Fruit fly (Drosophila melanogaster) whole organism, embryonic: ENCODE results near the gene haf.
A peak's percentile ranks its signal among the peaks of the same experiment; 100 is the strongest.

ENCODE experiments used
- B-H1 ChIP-seq: fragments of 200-800 bp; sonication (Bioruptor generic); IDR thresholded peaks from 3 replicates; pipeline ENCODE4 v1.3.6; 2022; ENCODE audit warnings: missing biosample characterization, missing genetic modification characterization
- BtbVII ChIP-seq: fragments of 200-800 bp; sonication (Bioruptor generic); optimal IDR thresholded peaks from 3 replicates; lab custom pipeline; 2017; ENCODE audit warnings: missing biosample characterization, mild to moderate bottlenecking, missing genetic modification characterization
- CG10267 ChIP-seq: fragments of 200-800 bp; sonication (Bioruptor generic); optimal IDR thresholded peaks from 2 replicates; lab custom pipeline; 2018; ENCODE audit warnings: missing biosample characterization, mild to moderate bottlenecking, missing genetic modification characterization, moderate library complexity
- CG11504 ChIP-seq: fragments of 200-800 bp; sonication (Bioruptor generic); optimal IDR thresholded peaks from 3 replicates; lab custom pipeline; 2019; ENCODE audit warnings: missing biosample characterization, mild to moderate bottlenecking, missing genetic modification characterization, moderate library complexity
- CG12659 ChIP-seq: fragments of 200-800 bp; sonication (Bioruptor generic); optimal IDR thresholded peaks from 3 replicates; lab custom pipeline; 2017; ENCODE audit warnings: mild to moderate bottlenecking, missing biosample characterization, missing genetic modification reagents, missing genetic modification characterization
- CG13775 ChIP-seq: fragments of 200-800 bp; sonication (Bioruptor generic); optimal IDR thresholded peaks from 3 replicates; lab custom pipeline; 2017; ENCODE audit warnings: missing biosample characterization, mild to moderate bottlenecking, missing genetic modification characterization
- CG13894 ChIP-seq: fragments of 200-800 bp; sonication (Bioruptor generic); optimal IDR thresholded peaks from 3 replicates; lab custom pipeline; 2018; ENCODE audit warnings: missing biosample characterization, mild to moderate bottlenecking, missing genetic modification characterization, moderate library complexity
- CG14014 ChIP-seq: fragments of 200-800 bp; sonication (Bioruptor generic); IDR thresholded peaks from 2 replicates; pipeline ENCODE4 v1.3.6; 2022; ENCODE audit warnings: missing biosample characterization, missing genetic modification characterization
- CG14860 ChIP-seq: fragments of 200-800 bp; sonication (Bioruptor generic); IDR thresholded peaks from 3 replicates; pipeline ENCODE4 v1.3.6; 2022; ENCODE audit warnings: missing biosample characterization, missing genetic modification characterization; ENCODE audit not compliant: partially characterized antibody
- CG15601 ChIP-seq: fragments of 200-800 bp; sonication (Bioruptor generic); optimal IDR thresholded peaks from 3 replicates; lab custom pipeline; 2019; ENCODE audit warnings: missing biosample characterization, mild to moderate bottlenecking, missing genetic modification characterization, moderate library complexity
- CG17186 ChIP-seq: fragments of 200-800 bp; sonication (Bioruptor generic); optimal IDR thresholded peaks from 3 replicates; lab custom pipeline; 2017; ENCODE audit warnings: missing biosample characterization, missing genetic modification reagents, missing genetic modification characterization
- CG17359 ChIP-seq: fragments of 200-800 bp; sonication (Bioruptor generic); optimal IDR thresholded peaks from 3 replicates; lab custom pipeline; 2018; ENCODE audit warnings: missing biosample characterization, mild to moderate bottlenecking, missing genetic modification characterization, moderate library complexity
- CG17385 ChIP-seq: fragments of 200-800 bp; sonication (Bioruptor generic); optimal IDR thresholded peaks from 3 replicates; lab custom pipeline; 2018; ENCODE audit warnings: missing biosample characterization, mild to moderate bottlenecking, missing genetic modification characterization
- CG2116 ChIP-seq: fragments of 200-800 bp; sonication (Bioruptor generic); optimal IDR thresholded peaks from 3 replicates; lab custom pipeline; 2018; ENCODE audit warnings: missing biosample characterization, mild to moderate bottlenecking, missing genetic modification characterization
- CG2202 ChIP-seq: fragments of 200-800 bp; sonication (Bioruptor generic); optimal IDR thresholded peaks from 2 replicates; lab custom pipeline; 2018; ENCODE audit warnings: missing biosample characterization, mild to moderate bottlenecking, missing genetic modification characterization
- CG2678 ChIP-seq: fragments of 200-800 bp; sonication (Bioruptor generic); optimal IDR thresholded peaks from 3 replicates; lab custom pipeline; 2019; ENCODE audit warnings: missing biosample characterization, mild to moderate bottlenecking, missing genetic modification characterization, moderate library complexity
- CG4854 ChIP-seq: fragments of 200-800 bp; sonication (Bioruptor generic); optimal IDR thresholded peaks from 2 replicates; lab custom pipeline; 2016; ENCODE audit warnings: missing biosample characterization, missing genetic modification characterization, inconsistent platforms
- CG7745 ChIP-seq: fragments of 200-800 bp; sonication (Bioruptor generic); optimal IDR thresholded peaks from 2 replicates; lab custom pipeline; 2018; ENCODE audit warnings: missing biosample characterization, mild to moderate bottlenecking, missing genetic modification characterization, moderate library complexity
- CG8290 ChIP-seq, 3 experiments: fragments of 200-800 bp; sonication (Bioruptor generic); optimal IDR thresholded peaks; 2 replicates each; lab custom pipeline; 2016 to 2019; ENCODE audit warnings: missing biosample characterization in 3 of 3, missing genetic modification characterization in 3 of 3, mild to moderate bottlenecking in 2 of 3, moderate library complexity in 1 of 3
- Doc2 ChIP-seq: fragments of 200-800 bp; sonication (Bioruptor generic); IDR thresholded peaks from 2 replicates; pipeline ENCODE4 v1.3.6; 2022; ENCODE audit warnings: missing biosample characterization, missing genetic modification characterization
- Gsc ChIP-seq: fragments of 200-800 bp; sonication (Bioruptor generic); IDR thresholded peaks from 2 replicates; pipeline ENCODE4 v1.3.6; 2022; ENCODE audit warnings: missing biosample characterization, missing genetic modification characterization
- HLH54F ChIP-seq: fragments of 200-800 bp; sonication (Bioruptor generic); optimal IDR thresholded peaks from 3 replicates; lab custom pipeline; 2016; ENCODE audit warnings: missing biosample characterization, missing genetic modification characterization
- Hand ChIP-seq: fragments of 200-800 bp; sonication (Bioruptor generic); optimal IDR thresholded peaks from 2 replicates; lab custom pipeline; 2017; ENCODE audit warnings: mild to moderate bottlenecking, missing biosample characterization, missing genetic modification reagents, missing genetic modification characterization
- Hr39 ChIP-seq: fragments of >200 bp; optimal IDR thresholded peaks from 2 replicates; lab custom pipeline; 2017
- NK7.1 ChIP-seq: fragments of 200-800 bp; sonication (Bioruptor generic); optimal IDR thresholded peaks from 3 replicates; lab custom pipeline; 2016; ENCODE audit warnings: missing biosample characterization, missing genetic modification characterization
- Spps ChIP-seq: fragments of 200-800 bp; sonication (Bioruptor generic); optimal IDR thresholded peaks from 2 replicates; lab custom pipeline; 2018; ENCODE audit warnings: missing biosample characterization, mild to moderate bottlenecking, missing genetic modification characterization
- Stat92E ChIP-seq, 3 experiments: fragments of >200 bp in 2 of 3; fragments of 200-800 bp in 1 of 3; sonication (Bioruptor generic) in 1 of 3; optimal IDR thresholded peaks; 2 replicates each; lab custom pipeline; 2017 to 2019; ENCODE audit warnings: missing biosample characterization in 3 of 3, missing genetic modification characterization in 3 of 3, mild to moderate bottlenecking in 1 of 3, moderate library complexity in 1 of 3
- Tbp ChIP-seq: fragments of >200 bp; optimal IDR thresholded peaks from 2 replicates; lab custom pipeline; 2018; ENCODE audit warnings: missing biosample characterization, missing genetic modification characterization
- bcd ChIP-seq: fragments of 200-800 bp; sonication (Bioruptor generic); optimal IDR thresholded peaks from 2 replicates; lab custom pipeline; 2017; ENCODE audit warnings: missing biosample characterization, mild to moderate bottlenecking, missing genetic modification characterization
- chinmo ChIP-seq: fragments of 200-800 bp; sonication (Bioruptor generic); IDR thresholded peaks from 4 replicates; pipeline ENCODE4 v1.3.6; 2022; ENCODE audit warnings: missing biosample characterization, missing genetic modification characterization; ENCODE audit not compliant: partially characterized antibody
- chn ChIP-seq: fragments of 200-800 bp; sonication (Bioruptor generic); optimal IDR thresholded peaks from 2 replicates; lab custom pipeline; 2016; ENCODE audit warnings: missing biosample characterization, missing genetic modification characterization
- dimm ChIP-seq: fragments of 200-800 bp; sonication (Bioruptor generic); IDR thresholded peaks from 2 replicates; pipeline ENCODE4 v1.3.6; 2022; ENCODE audit warnings: missing biosample characterization, missing genetic modification characterization
- dpn ChIP-seq, 2 experiments: fragments of 200-800 bp; sonication (Bioruptor generic); optimal IDR thresholded peaks; 3 replicates each; lab custom pipeline; 2016; ENCODE audit warnings: missing biosample characterization in 2 of 2, missing genetic modification characterization in 2 of 2
- fd102C ChIP-seq: fragments of 200-800 bp; sonication (Bioruptor generic); optimal IDR thresholded peaks from 2 replicates; lab custom pipeline; 2018; ENCODE audit warnings: missing biosample characterization, mild to moderate bottlenecking, missing genetic modification characterization, moderate library complexity
- grn ChIP-seq: fragments of 200-800 bp; sonication (Bioruptor generic); optimal IDR thresholded peaks from 3 replicates; lab custom pipeline; 2017; ENCODE audit warnings: missing biosample characterization, missing genetic modification characterization
- kah ChIP-seq: fragments of 200-800 bp; sonication (Bioruptor generic); optimal IDR thresholded peaks from 2 replicates; lab custom pipeline; 2018; ENCODE audit warnings: missing biosample characterization, mild to moderate bottlenecking, missing genetic modification characterization
- lbe ChIP-seq: fragments of 200-800 bp; sonication (Bioruptor generic); optimal IDR thresholded peaks from 2 replicates; lab custom pipeline; 2016; ENCODE audit warnings: missing biosample characterization, mild to moderate bottlenecking, missing genetic modification characterization
- pfk ChIP-seq: fragments of 200-800 bp; sonication (Bioruptor generic); optimal IDR thresholded peaks from 2 replicates; lab custom pipeline; 2018; ENCODE audit warnings: missing biosample characterization, mild to moderate bottlenecking, missing genetic modification characterization, moderate library complexity
- run ChIP-seq: fragments of 200-800 bp; sonication (Bioruptor generic); optimal IDR thresholded peaks from 3 replicates; lab custom pipeline; 2018; ENCODE audit warnings: missing biosample characterization, mild to moderate bottlenecking, missing genetic modification characterization
- schlank ChIP-seq: fragments of 200-800 bp; sonication (Bioruptor generic); optimal IDR thresholded peaks from 2 replicates; lab custom pipeline; 2018; ENCODE audit warnings: missing biosample characterization, mild to moderate bottlenecking, missing genetic modification characterization
- scrt ChIP-seq: fragments of 200-800 bp; sonication (Bioruptor generic); optimal IDR thresholded peaks from 2 replicates; lab custom pipeline; 2018; ENCODE audit warnings: missing biosample characterization, mild to moderate bottlenecking, missing genetic modification characterization, moderate library complexity
- sens-2 ChIP-seq: fragments of 200-800 bp; sonication (Bioruptor generic); IDR thresholded peaks from 2 replicates; pipeline ENCODE4 v1.3.6; 2022; ENCODE audit warnings: missing biosample characterization, missing genetic modification characterization
- so ChIP-seq: fragments of 200-800 bp; sonication (Bioruptor generic); IDR thresholded peaks from 3 replicates; pipeline ENCODE4 v1.3.6; 2022; ENCODE audit warnings: missing biosample characterization, missing genetic modification characterization
- sob ChIP-seq: fragments of 200-800 bp; sonication (Bioruptor generic); IDR thresholded peaks from 2 replicates; pipeline ENCODE4 v1.3.6; 2022; ENCODE audit warnings: missing biosample characterization, missing genetic modification characterization
- tin ChIP-seq: fragments of 200-800 bp; sonication (Bioruptor generic); optimal IDR thresholded peaks from 3 replicates; lab custom pipeline; 2016; ENCODE audit warnings: missing biosample characterization, missing genetic modification characterization
- trem ChIP-seq: fragments of 200-800 bp; optimal IDR thresholded peaks from 3 replicates; lab custom pipeline; 2019; ENCODE audit warnings: missing biosample characterization, mild to moderate bottlenecking, missing genetic modification characterization, moderate library complexity
- tup ChIP-seq: fragments of 200-800 bp; sonication (Bioruptor generic); optimal IDR thresholded peaks from 2 replicates; lab custom pipeline; 2016; ENCODE audit warnings: missing biosample characterization, mild to moderate bottlenecking, missing genetic modification characterization, moderate library complexity
- wek ChIP-seq: fragments of 200-800 bp; sonication (Bioruptor generic); optimal IDR thresholded peaks from 3 replicates; lab custom pipeline; 2018; ENCODE audit warnings: missing biosample characterization, mild to moderate bottlenecking, missing genetic modification characterization, moderate library complexity
- zen ChIP-seq: fragments of 200-800 bp; sonication (Bioruptor generic); optimal IDR thresholded peaks from 3 replicates; lab custom pipeline; 2018; ENCODE audit warnings: missing biosample characterization, mild to moderate bottlenecking, missing genetic modification characterization, moderate library complexity

The haf gene

DNA sequence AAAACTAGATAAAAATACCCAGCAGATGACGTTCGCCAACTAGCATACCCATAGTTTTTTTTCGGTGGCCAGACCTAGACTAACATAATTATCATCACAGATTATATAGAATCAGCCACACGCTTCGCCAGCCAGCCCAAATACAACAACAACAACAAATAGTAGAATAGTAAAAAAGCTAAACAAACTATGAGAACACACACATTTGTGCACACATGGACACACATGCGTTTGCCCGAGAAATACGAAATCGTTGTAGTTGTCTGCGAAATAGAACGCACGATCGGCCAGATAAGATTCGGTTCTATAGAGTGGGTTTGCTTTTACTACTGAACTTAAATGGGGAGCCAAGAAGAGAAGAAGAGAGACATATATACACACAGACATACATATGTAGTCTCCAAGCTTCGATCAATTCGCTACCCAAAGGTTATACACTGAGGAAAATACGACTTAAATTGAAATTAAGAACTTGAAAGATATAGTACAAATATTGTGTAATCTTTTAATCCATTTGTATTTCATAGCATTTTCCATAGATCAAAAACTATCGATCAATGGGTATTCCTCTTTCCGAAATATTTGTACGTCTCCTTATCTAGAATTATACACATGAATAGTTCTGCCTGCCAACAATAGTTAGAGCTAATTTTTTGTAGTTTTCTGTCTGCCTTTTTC is 73.0 kb downstream of the haf start (continued):
- TF ChIP-seq Tbp (no peak), CG7745 (no peak), scrt (GFP tag; lab: Kevin White, UChicago) (peak; percentile 16), CG17385 (GFP tag; lab: Kevin White, UChicago) (peak; percentile 15), CG13894 (tag; lab: Kevin White, UChicago) (peak; percentile 92), Stat92E (GFP tag; optimal IDR thresholded peaks at IDR 0.05; lab: Kevin White, UChicago) (no peak), dimm (GFP tag; lab: Robert Waterston, UW) (no peak), grn (GFP tag; lab: Kevin White, UChicago) (peak; percentile 95), zen (no peak), sens-2 (no peak), CG11504 (tag; lab: Kevin White, UChicago) (peak; percentile 57), Spps (tag; lab: Kevin White, UChicago) (no peak), run (no peak), CG2116 (GFP tag; lab: Kevin White, UChicago) (no peak), kah (GFP tag; lab: Kevin White, UChicago) (no peak), lbe (GFP tag; lab: Kevin White, UChicago) (no peak), tin (GFP tag; lab: Kevin White, UChicago) (peak; percentile 23), CG4854 (GFP tag; lab: Kevin White, UChicago) (no peak), fd102C (no peak), CG2202 (tag; lab: Kevin White, UChicago) (no peak), HLH54F (GFP tag; lab: Kevin White, UChicago) (peak; percentile 34), wek (GFP tag; lab: Kevin White, UChicago) (no peak), NK7.1 (peak; percentile 19), CG13775 (GFP tag; lab: Kevin White, UChicago) (peak; percentile 41), chn (GFP tag; lab: Kevin White, UChicago) (no peak), BtbVII (GFP tag; lab: Kevin White, UChicago) (peak; percentile 57), Doc2 (GFP tag; lab: Robert Waterston, UW) (no peak), CG17186 (no peak), Gsc (GFP tag; lab: Robert Waterston, UW) (no peak), Hand (peak; percentile 58), chinmo (GFP tag; lab: Robert Waterston, UW) (peak; percentile 100), tup (GFP tag; lab: Kevin White, UChicago) (no peak), CG17359 (no peak), trem (no peak), CG15601 (tag; lab: Kevin White, UChicago) (no peak), CG2678 (tag; lab: Kevin White, UChicago) (peak; percentile 58), dpn (GFP tag; optimal IDR thresholded peaks at IDR 0.05; lab: Kevin White, UChicago) (peak; percentile 51 to 71), B-H1 (GFP tag; lab: Robert Waterston, UW) (no peak), Hr39 (lab: Kevin White, UChicago) (no peak), CG10267 (tag; lab: Kevin White, UChicago) (no peak), pfk (GFP tag; lab: Kevin White, UChicago) (no peak), CG8290 (GFP tag; optimal IDR thresholded peaks at IDR 0.05; lab: Kevin White, UChicago) (no peak), CG8290 (tag; optimal IDR thresholded peaks at IDR 0.05; lab: Kevin White, UChicago) (peak in 1 of 2 experiments; percentile 56), CG14860 (GFP tag; lab: Robert Waterston, UW) (no peak), CG14014 (peak; percentile 50), schlank (tag; lab: Kevin White, UChicago) (no peak), so (GFP tag; lab: Robert Waterston, UW) (peak; percentile 28; the same call in 1 of the 3 replicates), sob (0 out of 2 replicates have a peak, but pooled peaks have one; percentile 44), bcd (peak; percentile 53), CG12659 (GFP tag; lab: Kevin White, UChicago) (peak; percentile 55)
